Fruit fly (Drosophila melanogaster) whole organism, embryonic: ENCODE results near the gene AlkB.

Experiments
- Atf3 ChIP-seq: fragments of 200-800 bp; sonication (Bioruptor generic); optimal IDR thresholded peaks from 3 replicates; lab custom pipeline; 2016; ENCODE audit warnings: missing biosample characterization, missing genetic modification characterization
- Blimp-1 ChIP-seq: fragments of 200-800 bp; sonication (Bioruptor generic); optimal IDR thresholded peaks from 3 replicates; lab custom pipeline; 2018; ENCODE audit warnings: missing biosample characterization, missing genetic modification characterization, mild to moderate bottlenecking, moderate library complexity, missing genetic modification reagents
- CG10147 ChIP-seq: fragments of 200-800 bp; sonication (Bioruptor generic); optimal IDR thresholded peaks from 2 replicates; lab custom pipeline; 2019; ENCODE audit warnings: missing biosample characterization, mild to moderate bottlenecking, missing genetic modification characterization, moderate library complexity
- CG11560 ChIP-seq: fragments of 200-800 bp; sonication (Bioruptor generic); IDR thresholded peaks from 3 replicates; pipeline ENCODE4 v1.3.6; 2022; ENCODE audit warnings: missing biosample characterization, missing genetic modification characterization
- CG12219 ChIP-seq: fragments of 200-800 bp; sonication (Bioruptor generic); optimal IDR thresholded peaks from 3 replicates; lab custom pipeline; 2018; ENCODE audit warnings: missing biosample characterization, mild to moderate bottlenecking, missing genetic modification characterization
- CG12769 ChIP-seq: fragments of 200-800 bp; sonication (Bioruptor generic); optimal IDR thresholded peaks from 2 replicates; lab custom pipeline; 2019; ENCODE audit warnings: missing biosample characterization, mild to moderate bottlenecking, missing genetic modification characterization, moderate library complexity
- CG15696 ChIP-seq: fragments of 200-800 bp; sonication (Bioruptor generic); optimal IDR thresholded peaks from 2 replicates; lab custom pipeline; 2019; ENCODE audit warnings: missing biosample characterization, mild to moderate bottlenecking, missing genetic modification characterization, moderate library complexity
- CG17361 ChIP-seq: fragments of 200-800 bp; sonication (Bioruptor generic); IDR thresholded peaks from 3 replicates; pipeline ENCODE4 v1.3.6; 2022; ENCODE audit warnings: missing biosample characterization, missing genetic modification characterization
- CG17612 ChIP-seq: fragments of 200-800 bp; sonication (Bioruptor generic); IDR thresholded peaks from 2 replicates; pipeline ENCODE4 v1.3.6; 2022; ENCODE audit warnings: missing biosample characterization, missing genetic modification characterization
- CG18011 ChIP-seq: fragments of 200-800 bp; sonication (Bioruptor generic); optimal IDR thresholded peaks from 2 replicates; lab custom pipeline; 2017; ENCODE audit warnings: missing biosample characterization, missing genetic modification characterization, mild to moderate bottlenecking, moderate library complexity, missing genotype
- CG2116 ChIP-seq: fragments of 200-800 bp; sonication (Bioruptor generic); optimal IDR thresholded peaks from 3 replicates; lab custom pipeline; 2018; ENCODE audit warnings: missing biosample characterization, mild to moderate bottlenecking, missing genetic modification characterization
- CG30020 ChIP-seq: fragments of 200-800 bp; optimal IDR thresholded peaks from 2 replicates; lab custom pipeline; 2019; ENCODE audit warnings: missing biosample characterization, mild to moderate bottlenecking, missing genetic modification characterization, moderate library complexity
- CG30403 ChIP-seq: fragments of 200-800 bp; sonication (Bioruptor generic); optimal IDR thresholded peaks from 3 replicates; lab custom pipeline; 2016; ENCODE audit warnings: missing biosample characterization, missing genetic modification characterization
- CG3995 ChIP-seq: fragments of 200-800 bp; sonication (Bioruptor generic); optimal IDR thresholded peaks from 3 replicates; lab custom pipeline; 2016; ENCODE audit warnings: missing biosample characterization, missing genetic modification characterization
- CG42726 ChIP-seq: fragments of 200-800 bp; sonication (Bioruptor generic); IDR thresholded peaks from 2 replicates; pipeline ENCODE4 v1.3.6; 2022; ENCODE audit warnings: missing biosample characterization, missing genetic modification characterization; ENCODE audit not compliant: partially characterized antibody
- CG6654 ChIP-seq: fragments of 200-800 bp; sonication (Bioruptor generic); optimal IDR thresholded peaks from 2 replicates; lab custom pipeline; 2017; ENCODE audit warnings: missing biosample characterization, mild to moderate bottlenecking, missing genetic modification characterization
- CG7372 ChIP-seq: fragments of 200-800 bp; sonication (Bioruptor generic); IDR thresholded peaks from 2 replicates; pipeline ENCODE4 v1.3.6; 2022; ENCODE audit warnings: missing biosample characterization, missing genetic modification characterization
- CG7839 ChIP-seq: fragments of 200-800 bp; sonication (Bioruptor generic); optimal IDR thresholded peaks from 3 replicates; lab custom pipeline; 2018; ENCODE audit warnings: missing biosample characterization, mild to moderate bottlenecking, missing genetic modification characterization, moderate library complexity
- CG9609 ChIP-seq: fragments of 200-800 bp; sonication (Bioruptor generic); optimal IDR thresholded peaks from 3 replicates; lab custom pipeline; 2016; ENCODE audit warnings: missing biosample characterization, missing genetic modification characterization
- CkIIα-i1 ChIP-seq: fragments of 200-800 bp; sonication (Bioruptor generic); IDR thresholded peaks from 2 replicates; pipeline ENCODE4 v1.3.6; 2022; ENCODE audit warnings: missing biosample characterization, missing genetic modification characterization
- Dbx ChIP-seq: fragments of 200-800 bp; sonication (Bioruptor generic); IDR thresholded peaks from 3 replicates; pipeline ENCODE4 v1.3.6; 2022; ENCODE audit warnings: missing biosample characterization, missing genetic modification characterization
- Deaf1 ChIP-seq: fragments of 200-800 bp; optimal IDR thresholded peaks from 3 replicates; lab custom pipeline; 2019; ENCODE audit warnings: missing biosample characterization, mild to moderate bottlenecking, missing genetic modification characterization, moderate library complexity
- Dip3 ChIP-seq: fragments of 200-800 bp; sonication (Bioruptor generic); optimal IDR thresholded peaks from 3 replicates; lab custom pipeline; 2016; ENCODE audit warnings: missing biosample characterization, missing genetic modification characterization
- Dp ChIP-seq: fragments of 200-800 bp; sonication (Bioruptor generic); optimal IDR thresholded peaks from 2 replicates; lab custom pipeline; 2018; ENCODE audit warnings: missing biosample characterization, mild to moderate bottlenecking, missing genetic modification characterization, moderate library complexity
- HLHmδ ChIP-seq: fragments of 200-800 bp; sonication (Bioruptor generic); optimal IDR thresholded peaks from 2 replicates; lab custom pipeline; 2018; ENCODE audit warnings: missing biosample characterization, mild to moderate bottlenecking, missing genetic modification characterization, moderate library complexity
- Lpt ChIP-seq: fragments of >200 bp; optimal IDR thresholded peaks from 2 replicates; lab custom pipeline; 2018; ENCODE audit warnings: missing biosample characterization, missing genetic modification characterization
- MESR4 ChIP-seq: fragments of 200-800 bp; sonication (Bioruptor generic); optimal IDR thresholded peaks from 2 replicates; lab custom pipeline; 2018; ENCODE audit warnings: missing biosample characterization, mild to moderate bottlenecking, missing genetic modification characterization, moderate library complexity
- Meics ChIP-seq: fragments of 200-800 bp; sonication (Bioruptor generic); optimal IDR thresholded peaks from 2 replicates; lab custom pipeline; 2017; ENCODE audit warnings: missing biosample characterization, mild to moderate bottlenecking, missing genetic modification characterization
- Nf-YC ChIP-seq: fragments of 200-800 bp; optimal IDR thresholded peaks from 3 replicates; lab custom pipeline; 2019; ENCODE audit warnings: missing biosample characterization, mild to moderate bottlenecking, missing genetic modification characterization, moderate library complexity
- Sry-δ ChIP-seq: fragments of 200-800 bp; sonication (Bioruptor generic); optimal IDR thresholded peaks from 2 replicates; lab custom pipeline; 2016; ENCODE audit warnings: missing biosample characterization, missing genetic modification characterization
- Taf1 ChIP-seq: fragments of 200-800 bp; sonication (Bioruptor generic); IDR thresholded peaks from 2 replicates; pipeline ENCODE4 v1.3.6; 2022; ENCODE audit warnings: missing biosample characterization, missing genetic modification characterization
- ase ChIP-seq: fragments of 200-800 bp; sonication (Bioruptor generic); IDR thresholded peaks from 3 replicates; pipeline ENCODE4 v1.3.6; 2022; ENCODE audit warnings: missing biosample characterization, missing genetic modification characterization
- cad ChIP-seq: fragments of >200 bp; optimal IDR thresholded peaks from 2 replicates; lab custom pipeline; 2017; ENCODE audit warnings: missing biosample characterization, missing genetic modification characterization
- chm ChIP-seq: fragments of 200-800 bp; sonication (Bioruptor generic); IDR thresholded peaks from 2 replicates; pipeline ENCODE4 v1.3.6; 2022; ENCODE audit warnings: missing biosample characterization, missing genetic modification characterization
- ci ChIP-seq: fragments of 200-800 bp; sonication (Bioruptor generic); IDR thresholded peaks from 3 replicates; pipeline ENCODE4 v1.3.6; 2022; ENCODE audit warnings: missing biosample characterization, missing genetic modification characterization
- dimm ChIP-seq: fragments of 200-800 bp; sonication (Bioruptor generic); IDR thresholded peaks from 2 replicates; pipeline ENCODE4 v1.3.6; 2022; ENCODE audit warnings: missing biosample characterization, missing genetic modification characterization
- dm ChIP-seq: fragments of 200-800 bp; sonication (Bioruptor generic); optimal IDR thresholded peaks from 3 replicates; lab custom pipeline; 2016; ENCODE audit warnings: missing biosample characterization, missing genetic modification characterization
- luna ChIP-seq: fragments of 200-800 bp; sonication (Bioruptor generic); optimal IDR thresholded peaks from 2 replicates; lab custom pipeline; 2016; ENCODE audit warnings: missing biosample characterization, missing genetic modification characterization
- otp ChIP-seq: fragments of 200-800 bp; sonication (Bioruptor generic); IDR thresholded peaks from 3 replicates; pipeline ENCODE4, ENCODE4 v1.3.6; 2022; ENCODE audit warnings: missing biosample characterization, missing genetic modification characterization
- p53 ChIP-seq: fragments of 200-800 bp; sonication (Bioruptor generic); optimal IDR thresholded peaks from 2 replicates; lab custom pipeline; 2016; ENCODE audit warnings: missing biosample characterization, missing genetic modification characterization
- pfk ChIP-seq: fragments of 200-800 bp; sonication (Bioruptor generic); optimal IDR thresholded peaks from 2 replicates; lab custom pipeline; 2018; ENCODE audit warnings: missing biosample characterization, mild to moderate bottlenecking, missing genetic modification characterization, moderate library complexity
- pnt ChIP-seq: fragments of 200-800 bp; sonication (Bioruptor generic); optimal IDR thresholded peaks from 3 replicates; lab custom pipeline; 2016; ENCODE audit warnings: missing biosample characterization, missing genetic modification characterization
- repo ChIP-seq: fragments of 200-800 bp; sonication (Bioruptor generic); optimal IDR thresholded peaks from 2 replicates; lab custom pipeline; 2016; ENCODE audit warnings: missing biosample characterization, missing genetic modification characterization
- rib ChIP-seq: fragments of 200-800 bp; sonication (Bioruptor generic); IDR thresholded peaks from 2 replicates; pipeline ENCODE4 v1.3.6; 2022; ENCODE audit warnings: missing biosample characterization, missing genetic modification characterization
- scrt ChIP-seq: fragments of 200-800 bp; sonication (Bioruptor generic); optimal IDR thresholded peaks from 2 replicates; lab custom pipeline; 2018; ENCODE audit warnings: missing biosample characterization, mild to moderate bottlenecking, missing genetic modification characterization, moderate library complexity
- sens ChIP-seq: fragments of 200-800 bp; sonication (Bioruptor generic); peaks from one replicate; lab custom pipeline; 2016; ENCODE audit warnings: missing biosample characterization, missing genetic modification characterization
- shn ChIP-seq: fragments of 200-800 bp; sonication (Bioruptor generic); optimal IDR thresholded peaks from 3 replicates; lab custom pipeline; 2016; ENCODE audit warnings: missing biosample characterization, missing genetic modification characterization
- sob ChIP-seq: fragments of 200-800 bp; sonication (Bioruptor generic); IDR thresholded peaks from 2 replicates; pipeline ENCODE4 v1.3.6; 2022; ENCODE audit warnings: missing biosample characterization, missing genetic modification characterization
- sqz ChIP-seq: fragments of 200-800 bp; sonication (Bioruptor generic); optimal IDR thresholded peaks from 3 replicates; lab custom pipeline; 2018; ENCODE audit warnings: missing biosample characterization, mild to moderate bottlenecking, missing genetic modification characterization
- usp ChIP-seq: fragments of >200 bp; optimal IDR thresholded peaks from 2 replicates; lab custom pipeline; 2017; ENCODE audit warnings: missing biosample characterization, missing genetic modification characterization
- vnd ChIP-seq: fragments of 200-800 bp; sonication (Bioruptor generic); IDR thresholded peaks from 3 replicates; pipeline ENCODE4 v1.3.6; 2022; ENCODE audit warnings: missing biosample characterization, missing genetic modification characterization; ENCODE audit not compliant: partially characterized antibody
- vvl ChIP-seq: fragments of 200-800 bp; sonication (Bioruptor generic); IDR thresholded peaks from 2 replicates; pipeline ENCODE4 v1.3.6; 2022; ENCODE audit warnings: missing biosample characterization, missing genetic modification characterization
- zf30C ChIP-seq: fragments of 200-800 bp; sonication (Bioruptor generic); optimal IDR thresholded peaks from 3 replicates; lab custom pipeline; 2018; ENCODE audit warnings: missing biosample characterization, mild to moderate bottlenecking, missing genetic modification characterization

The AlkB gene

dm6 chrX:15844139-15844538 is 15.1 kb downstream of the AlkB start, which contains the start of the genes ArgRS and CG8578 (continued):
- TF ChIP-seq ci (GFP tag; lab: Robert Waterston, UW) (no peak), CG30020 (peak; percentile 96), Taf1 (peak; percentile 58; the same call in 1 of the 2 replicates), CG2116 (GFP tag; lab: Kevin White, UChicago) (peak; percentile 68), CG30403 (peak; percentile 46), CG17361 (GFP tag; lab: Robert Waterston, UW) (peak; percentile 86), sob (GFP tag; lab: Robert Waterston, UW) (peak; percentile 48), CG18011 (GFP tag; lab: Kevin White, UChicago) (no peak), scrt (GFP tag; lab: Kevin White, UChicago) (no peak), Atf3 (GFP tag; lab: Kevin White, UChicago) (peak; percentile 66), ase (GFP tag; lab: Robert Waterston, UW) (peak; percentile 55; the same call in 2 of the 3 replicates), CkIIα-i1 (no peak), rib (GFP tag; lab: Robert Waterston, UW) (no peak), usp (GFP tag; lab: Kevin White, UChicago) (no peak), p53 (peak; percentile 57), Dp (GFP tag; lab: Kevin White, UChicago) (peak; percentile 22), MESR4 (peak; percentile 24), sens (GFP tag; lab: Kevin White, UChicago) (peak; percentile 96), sqz (GFP tag; lab: Kevin White, UChicago) (no peak), Nf-YC (tag; lab: Kevin White, UChicago) (peak; percentile 63), CG11560 (tag; lab: Robert Waterston, UW) (no peak), CG7839 (tag; lab: Kevin White, UChicago) (peak; percentile 67), vvl (peak; percentile 75; the same call in 1 of the 2 replicates), CG3995 (GFP tag; lab: Kevin White, UChicago) (peak; percentile 94), CG10147 (no peak), CG12769 (tag; lab: Kevin White, UChicago) (no peak), Dip3 (GFP tag; lab: Kevin White, UChicago) (peak; percentile 13), CG17612 (GFP tag; lab: Robert Waterston, UW) (no peak), HLHmδ (GFP tag; lab: Kevin White, UChicago) (no peak), Dbx (GFP tag; lab: Robert Waterston, UW) (no peak), Lpt (GFP tag; lab: Kevin White, UChicago) (no peak), Meics (GFP tag; lab: Kevin White, UChicago) (no peak), CG12219 (no peak), chm (GFP tag; lab: Robert Waterston, UW) (no peak), CG42726 (GFP tag; lab: Robert Waterston, UW) (no peak), shn (peak; percentile 45), vnd (peak; percentile 89), pnt (GFP tag; lab: Kevin White, UChicago) (peak; percentile 86), zf30C (GFP tag; lab: Kevin White, UChicago) (no peak), luna (GFP tag; lab: Kevin White, UChicago) (peak; percentile 57), Sry-δ (GFP tag; lab: Kevin White, UChicago) (peak; percentile 94), CG15696 (tag; lab: Kevin White, UChicago) (no peak), dm (GFP tag; lab: Kevin White, UChicago) (peak; percentile 83), cad (no peak), repo (GFP tag; lab: Kevin White, UChicago) (no peak), CG9609 (peak; percentile 6), pfk (no peak), Deaf1 (tag; lab: Kevin White, UChicago) (no peak), CG6654 (GFP tag; lab: Kevin White, UChicago) (no peak), dimm (GFP tag; lab: Robert Waterston, UW) (no peak), CG7372 (GFP tag; lab: Robert Waterston, UW) (peak; percentile 77), otp (GFP tag; lab: Robert Waterston, UW) (no peak), Blimp-1 (GFP tag; lab: Kevin White, UChicago) (no peak)
